Fruit fly (Drosophila melanogaster): ENCODE results near the gene Myc.

Gene Myc

DNA sequence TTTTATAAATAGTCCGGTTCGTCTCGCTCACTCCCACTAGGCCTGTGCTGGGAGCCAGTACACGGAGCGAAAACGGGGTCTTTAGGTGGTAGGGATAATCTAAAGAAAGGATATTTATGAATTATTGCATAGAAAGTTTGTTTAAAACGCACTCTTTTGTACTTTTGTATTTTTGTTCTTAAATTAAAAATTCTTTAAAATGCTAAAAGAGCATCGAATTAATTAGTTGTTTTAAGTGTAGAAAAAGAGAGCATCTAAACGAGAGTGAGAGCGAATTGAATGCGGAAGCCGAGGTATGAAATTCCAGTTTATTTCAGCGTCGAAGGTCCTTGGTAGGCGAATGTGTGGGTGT lies 54.6 kb downstream of the Myc start (continued):
- TF ChIP-seq CG6654 (GFP tag; optimal IDR thresholded peaks at IDR 0.05) = no peak
- TF ChIP-seq Med (GFP tag) = peak; percentile 94
- no peak for TF ChIP-seq CTCF (GFP tag; optimal IDR thresholded peaks at IDR 0.05)
- no peak for TF ChIP-seq CG2129 (GFP tag; IDR thresholded peaks at IDR 0.05; ENCODE audit: partially characterized antibody)
- TF ChIP-seq Opbp (GFP tag; IDR thresholded peaks at IDR 0.05; ENCODE audit: partially characterized antibody) = no peak
- TF ChIP-seq sisA (GFP tag; IDR thresholded peaks at IDR 0.05) = peak; percentile 72
- TF ChIP-seq CG14710 (tag; optimal IDR thresholded peaks at IDR 0.05) = peak; percentile 59
- TF ChIP-seq usp (GFP tag; optimal IDR thresholded peaks at IDR 0.05) = no peak
- peak; percentile 80 for TF ChIP-seq CG7839 (tag; optimal IDR thresholded peaks at IDR 0.05)
- peak; percentile 68 for TF ChIP-seq Hmr (GFP tag; optimal IDR thresholded peaks at IDR 0.05)
- peak; percentile 88 for TF ChIP-seq CG2202 (tag; optimal IDR thresholded peaks at IDR 0.05)
- TF ChIP-seq Hr78 (GFP tag; optimal IDR thresholded peaks at IDR 0.05) = no peak
- no peak for TF ChIP-seq eyg (GFP tag; optimal IDR thresholded peaks at IDR 0.05)
- peak; percentile 57; the same call in 1 of the 3 replicates for TF ChIP-seq CG11456 (GFP tag; IDR thresholded peaks at IDR 0.05)
- TF ChIP-seq Bteb2 (GFP tag; optimal IDR thresholded peaks at IDR 0.05) = peak; percentile 60
- TF ChIP-seq Rx (GFP tag; IDR thresholded peaks at IDR 0.05) = peak; percentile 8; the same call in 1 of the 2 replicates
- TF ChIP-seq CG8765 (GFP tag; IDR thresholded peaks at IDR 0.05) = peak; percentile 80
- no peak for TF ChIP-seq pita (GFP tag; optimal IDR thresholded peaks at IDR 0.05)
- peak; percentile 72 for TF ChIP-seq pnt (GFP tag; optimal IDR thresholded peaks at IDR 0.05)
- no peak for TF ChIP-seq HLH4C (GFP tag; IDR thresholded peaks at IDR 0.05; ENCODE audit: partially characterized antibody)
- peak; percentile 42 for TF ChIP-seq CG10654 (GFP tag; optimal IDR thresholded peaks at IDR 0.05)
- TF ChIP-seq ken (GFP tag; IDR thresholded peaks at IDR 0.05) = 0 out of 3 replicates have a peak, but pooled peaks have one; percentile 62
- TF ChIP-seq CG34224 (GFP tag; IDR thresholded peaks at IDR 0.05; ENCODE audit: partially characterized antibody) = no peak
- TF ChIP-seq CG9932 (GFP tag; IDR thresholded peaks at IDR 0.05) = no peak
- TF ChIP-seq chif (GFP tag; optimal IDR thresholded peaks at IDR 0.05) = peak; percentile 85 to 91
- peak; percentile 38 for TF ChIP-seq CG12769 (tag; optimal IDR thresholded peaks at IDR 0.05)
- TF ChIP-seq CG31224 (GFP tag; IDR thresholded peaks at IDR 0.05) = peak; percentile 29; the same call in 1 of the 2 replicates
- TF ChIP-seq Scr (GFP tag; IDR thresholded peaks at IDR 0.05; ENCODE audit: partially characterized antibody) = no peak
- TF ChIP-seq odd (GFP tag; optimal IDR thresholded peaks at IDR 0.05) = no peak
- peak; percentile 42; the same call in 1 of the 2 replicates for TF ChIP-seq esg (GFP tag; conservative IDR thresholded peaks at IDR 0.05)
- no peak for TF ChIP-seq Jarid2 (GFP tag; optimal IDR thresholded peaks at IDR 0.05)
- no peak for TF ChIP-seq CG8359 (GFP tag; optimal IDR thresholded peaks at IDR 0.05; ENCODE audit: borderline replicate concordance)
- no peak for TF ChIP-seq chinmo (GFP tag; IDR thresholded peaks at IDR 0.05; ENCODE audit: partially characterized antibody)
- TF ChIP-seq CG15479 (GFP tag; optimal IDR thresholded peaks at IDR 0.05) = peak; percentile 71
- TF ChIP-seq CG4820 (GFP tag; optimal IDR thresholded peaks at IDR 0.05) = peak; percentile 70
- TF ChIP-seq ssp (GFP tag; IDR thresholded peaks at IDR 0.05) = peak; percentile 37
- TF ChIP-seq CG17359 (tag; optimal IDR thresholded peaks at IDR 0.05) = peak; percentile 18
- TF ChIP-seq Atf3 (GFP tag; optimal IDR thresholded peaks at IDR 0.05) = peak; percentile 66
- no peak for TF ChIP-seq bowl (GFP tag; IDR thresholded peaks at IDR 0.05)
- no peak for TF ChIP-seq sna (GFP tag; IDR thresholded peaks at IDR 0.05; ENCODE audit: partially characterized antibody)
- no peak for TF ChIP-seq so (GFP tag; IDR thresholded peaks at IDR 0.05)
- peak; percentile 59 for TF ChIP-seq CrebB (tag; optimal IDR thresholded peaks at IDR 0.05)
- peak; percentile 83 for TF ChIP-seq CG13775 (GFP tag; optimal IDR thresholded peaks at IDR 0.05)
- TF ChIP-seq CG12391 (tag; optimal IDR thresholded peaks at IDR 0.05) = peak; percentile 91
- TF ChIP-seq en (GFP tag; optimal IDR thresholded peaks at IDR 0.05) = peak; percentile 17
- TF ChIP-seq CG15514 (GFP tag; optimal IDR thresholded peaks at IDR 0.05) = no peak
- TF ChIP-seq Drgx (GFP tag; IDR thresholded peaks at IDR 0.05) = peak; percentile 73
- no peak for TF ChIP-seq CG13287 (GFP tag; IDR thresholded peaks at IDR 0.05; ENCODE audit: partially characterized antibody)
- peak; percentile 64 for TF ChIP-seq CG12942 (GFP tag; optimal IDR thresholded peaks at IDR 0.05)
- TF ChIP-seq CG34376 (GFP tag; optimal IDR thresholded peaks at IDR 0.05) = no peak
- TF ChIP-seq CG4730 (GFP tag; IDR thresholded peaks at IDR 0.05) = no peak
